Fruit fly (Drosophila melanogaster) whole organism, wandering third instar larva: ENCODE data around the gene by.
A peak's percentile ranks its signal among the peaks of the same experiment; 100 is the strongest.

Experiments used
- CG9705 ChIP-seq: fragments of 200-800 bp; sonication (Bioruptor generic); optimal IDR thresholded peaks from 2 replicates; lab custom pipeline; 2018; ENCODE audit warnings: missing biosample characterization, mild to moderate bottlenecking, missing genetic modification characterization
- Dfd ChIP-seq: fragments of >200 bp; optimal IDR thresholded peaks from 2 replicates; lab custom pipeline; 2017; ENCODE audit warnings: missing biosample characterization, missing genetic modification characterization
- Dif ChIP-seq: fragments of 200-275, 200-300 bp; sonication (Bioruptor generic); optimal IDR thresholded peaks from 2 replicates; lab custom pipeline; 2018; ENCODE audit warnings: missing biosample characterization, missing genetic modification characterization; ENCODE audit not compliant: partially characterized antibody
- GATAd ChIP-seq: sonication (Bioruptor generic); optimal IDR thresholded peaks from 2 replicates; lab custom pipeline; 2016; ENCODE audit warnings: missing biosample characterization, missing genetic modification characterization
- HLH106 ChIP-seq: fragments of 200-800 bp; optimal IDR thresholded peaks from 3 replicates; lab custom pipeline; 2019; ENCODE audit warnings: missing biosample characterization, mild to moderate bottlenecking, missing genetic modification characterization, moderate library complexity
- Hr78 ChIP-seq: fragments of >200 bp; optimal IDR thresholded peaks from 2 replicates; lab custom pipeline; 2017; ENCODE audit warnings: missing biosample characterization, missing genetic modification characterization
- Hr83 ChIP-seq: fragments of 200-300 bp; sonication (Bioruptor generic); optimal IDR thresholded peaks from 2 replicates; lab custom pipeline; 2016; ENCODE audit warnings: missing biosample characterization, mild to moderate bottlenecking, missing genetic modification characterization, moderate library complexity; ENCODE audit not compliant: poor library complexity, severe bottlenecking
- Jra ChIP-seq: sonication (Bioruptor generic); optimal IDR thresholded peaks from 2 replicates; lab custom pipeline; 2016; ENCODE audit warnings: missing biosample characterization, missing genetic modification characterization
- Mio ChIP-seq: sonication (Bioruptor generic); optimal IDR thresholded peaks from 2 replicates; lab custom pipeline; 2016; ENCODE audit warnings: missing biosample characterization, missing genetic modification characterization
- Myc ChIP-seq: fragments of >200 bp; optimal IDR thresholded peaks from 2 replicates; lab custom pipeline; 2017
- N ChIP-seq: fragments of >200 bp; optimal IDR thresholded peaks from 2 replicates; lab custom pipeline; 2018; ENCODE audit warnings: missing biosample characterization, missing external identifiers, missing genetic modification characterization
- OdsH ChIP-seq: fragments of 200-800 bp; sonication (Bioruptor generic); optimal IDR thresholded peaks from 2 replicates; lab custom pipeline; 2016; ENCODE audit warnings: missing biosample characterization, mild to moderate bottlenecking, missing genetic modification characterization
- Rel ChIP-seq, 2 experiments: fragments of 200-800 bp; sonication (Bioruptor generic) in 1 of 2; optimal IDR thresholded peaks; 2 replicates in 1 of 2; 3 replicates in 1 of 2; lab custom pipeline; 2016 to 2019; ENCODE audit warnings: mild to moderate bottlenecking in 2 of 2, missing biosample characterization in 2 of 2, missing genetic modification characterization in 2 of 2, moderate library complexity in 1 of 2
- Sp1 ChIP-seq: fragments of 200-800 bp; sonication (Bioruptor generic); optimal IDR thresholded peaks from 3 replicates; lab custom pipeline; 2019; ENCODE audit warnings: missing biosample characterization, mild to moderate bottlenecking, missing genetic modification characterization, moderate library complexity
- Vsx2 ChIP-seq: fragments of 200-300, 225-300 bp; sonication (Bioruptor generic); optimal IDR thresholded peaks from 2 replicates; lab custom pipeline; 2018; ENCODE audit warnings: missing biosample characterization, missing genetic modification characterization; ENCODE audit not compliant: partially characterized antibody
- brk ChIP-seq: fragments of 200-800 bp; sonication (Bioruptor generic); optimal IDR thresholded peaks from 2 replicates; lab custom pipeline; 2016; ENCODE audit warnings: missing biosample characterization, mild to moderate bottlenecking, missing genetic modification characterization
- dl ChIP-seq, 2 experiments: fragments of 175-275, 200-275 bp in 1 of 2; fragments of 200-275 bp in 1 of 2; sonication (Bioruptor generic); optimal IDR thresholded peaks; lab custom pipeline; 2018; ENCODE audit warnings: mild to moderate bottlenecking in 2 of 2, missing biosample characterization in 2 of 2, missing genetic modification characterization in 2 of 2, moderate library complexity in 2 of 2; ENCODE audit not compliant: partially characterized antibody in 2 of 2, insufficient read depth in 1 of 2
- dmrt93B ChIP-seq: fragments of 200-800 bp; sonication (Bioruptor generic); optimal IDR thresholded peaks from 2 replicates; lab custom pipeline; 2018; ENCODE audit warnings: missing biosample characterization, mild to moderate bottlenecking, missing genetic modification characterization
- dsf ChIP-seq: sonication (Bioruptor generic); optimal IDR thresholded peaks from 2 replicates; lab custom pipeline; 2016; ENCODE audit warnings: missing biosample characterization, missing genetic modification characterization, borderline replicate concordance
- ey ChIP-seq: fragments of 200-800 bp; sonication (Bioruptor generic); optimal IDR thresholded peaks from 2 replicates; lab custom pipeline; 2016; ENCODE audit warnings: missing biosample characterization, missing genetic modification characterization
- foxo ChIP-seq, 2 experiments: fragments of 200-800 bp; sonication (Bioruptor generic); optimal IDR thresholded peaks; 2 replicates in 1 of 2; 3 replicates in 1 of 2; lab custom pipeline; 2016 to 2017; ENCODE audit warnings: missing biosample characterization in 2 of 2, missing genetic modification characterization in 2 of 2
- fru ChIP-seq: fragments of 200-800 bp; sonication (Bioruptor generic); optimal IDR thresholded peaks from 3 replicates; lab custom pipeline; 2016; ENCODE audit warnings: missing biosample characterization, mild to moderate bottlenecking, missing genetic modification characterization
- h ChIP-seq: fragments of 200-800 bp; sonication (Bioruptor generic); optimal IDR thresholded peaks from 3 replicates; lab custom pipeline; 2016; ENCODE audit warnings: missing biosample characterization, mild to moderate bottlenecking, missing genetic modification characterization
- lola ChIP-seq: fragments of >200 bp; optimal IDR thresholded peaks from 2 replicates; lab custom pipeline; 2017; ENCODE audit warnings: missing biosample characterization, missing genetic modification characterization
- pan ChIP-seq: fragments of >200 bp; optimal IDR thresholded peaks from 2 replicates; lab custom pipeline; 2017
- psq ChIP-seq: fragments of 200-800 bp; sonication (Bioruptor generic); optimal IDR thresholded peaks from 3 replicates; lab custom pipeline; 2017; ENCODE audit warnings: missing biosample characterization, mild to moderate bottlenecking, missing genetic modification characterization, moderate library complexity
- rgr ChIP-seq: fragments of 200-800 bp; sonication (Bioruptor generic); optimal IDR thresholded peaks from 3 replicates; lab custom pipeline; 2016; ENCODE audit warnings: missing biosample characterization, mild to moderate bottlenecking, missing genetic modification characterization
- sage ChIP-seq: fragments of 200-800 bp; sonication (Bioruptor generic); optimal IDR thresholded peaks from 2 replicates; lab custom pipeline; 2016; ENCODE audit warnings: missing biosample characterization, mild to moderate bottlenecking, missing genetic modification characterization
- sv ChIP-seq: fragments of 200-800 bp; sonication (Bioruptor generic); optimal IDR thresholded peaks from 3 replicates; lab custom pipeline; 2016; ENCODE audit warnings: missing biosample characterization, missing genetic modification characterization
- tai ChIP-seq: sonication (Bioruptor generic); optimal IDR thresholded peaks from 2 replicates; lab custom pipeline; 2016; ENCODE audit warnings: missing biosample characterization, missing genetic modification characterization
- woc ChIP-seq: sonication (Bioruptor generic); optimal IDR thresholded peaks from 2 replicates; lab custom pipeline; 2016; ENCODE audit warnings: missing biosample characterization, mild to moderate bottlenecking, missing genetic modification characterization

by gene

dm6 chr3R:9572929-9573811, 40.4 kb upstream of the by start:
- no peak for TF ChIP-seq dsf
- no peak for TF ChIP-seq Hr83 (GFP tag; lab: Kevin White, UChicago)
- TF ChIP-seq Dif (GFP tag; lab: Kevin White, UChicago): peak; percentile 63
- TF ChIP-seq, all 38 proteins: peak for 1

dm6 chr3R:9571523-9571922, 38.7 kb upstream of the by start, which contains the start of gene CG9396:
CG9396 (minus strand) TSS chr3R:9571623.
- TF ChIP-seq pan (lab: Kevin White, UChicago): no peak
- no peak for TF ChIP-seq GATAd (GFP tag; lab: Kevin White, UChicago)
- no peak for TF ChIP-seq brk (GFP tag; lab: Kevin White, UChicago)
- no peak for TF ChIP-seq OdsH (GFP tag; lab: Kevin White, UChicago)
- no peak for TF ChIP-seq Mio (GFP tag; lab: Kevin White, UChicago)
- no peak for TF ChIP-seq Dif (GFP tag; lab: Kevin White, UChicago)
- TF ChIP-seq Dfd (GFP tag; lab: Kevin White, UChicago): no peak
- TF ChIP-seq Jra (GFP tag; lab: Kevin White, UChicago): no peak
- TF ChIP-seq sage: no peak
- no peak for TF ChIP-seq woc (GFP tag; lab: Kevin White, UChicago)
- no peak for TF ChIP-seq fru
- TF ChIP-seq CG9705 (GFP tag; lab: Kevin White, UChicago): no peak
- TF ChIP-seq Rel (GFP tag; optimal IDR thresholded peaks at IDR 0.05; lab: Kevin White, UChicago): no peak
- TF ChIP-seq Rel (tag; optimal IDR thresholded peaks at IDR 0.05; lab: Kevin White, UChicago): no peak
- no peak for TF ChIP-seq lola (GFP tag; lab: Kevin White, UChicago)
- TF ChIP-seq, all 38 proteins: peak for 0

dm6 chr3R:9570657-9571056, 37.8 kb upstream of the by start:
- TF ChIP-seq Rel (GFP tag; optimal IDR thresholded peaks at IDR 0.05; lab: Kevin White, UChicago) (no peak), Rel (tag; optimal IDR thresholded peaks at IDR 0.05; lab: Kevin White, UChicago) (peak; percentile 93), Hr78 (no peak), Myc (lab: Kevin White, UChicago) (no peak)
- TF ChIP-seq, all 38 proteins: peak for 1

dm6 chr3R:9570114-9570513, 37.3 kb upstream of the by start, which contains the start of gene CG16790:
CG16790 (minus strand) TSS chr3R:9570214.
- TF ChIP-seq Myc (lab: Kevin White, UChicago) (peak; percentile 47), lola (GFP tag; lab: Kevin White, UChicago) (no peak)

- TF ChIP-seq tai (GFP tag; lab: Kevin White, UChicago) (no peak), Mio (GFP tag; lab: Kevin White, UChicago) (no peak), dsf (no peak), Myc (lab: Kevin White, UChicago) (no peak), dl (GFP tag; optimal IDR thresholded peaks at IDR 0.05; lab: Kevin White, UChicago; ENCODE audit: insufficient read depth in 1 of 2, partially characterized antibody in 2 of 2) (no peak), lola (GFP tag; lab: Kevin White, UChicago) (no peak), sage (no peak), woc (GFP tag; lab: Kevin White, UChicago) (no peak), Hr83 (GFP tag; lab: Kevin White, UChicago) (no peak)
- TF ChIP-seq, all 38 proteins: peak for 0
Measured at dm6 chr3R:9565895-9566294, 33.1 kb upstream of the by start, which contains the start of gene CG16789. CG16789 (plus strand) TSS chr3R:9566195.

dm6 chr3R:9563240-9563992, 30.6 kb upstream of the by start, which contains the start of the genes CG9393 and Vps45:
CG9393 (minus strand) TSS chr3R:9563673.
Vps45 (plus strand) TSS chr3R:9563924.
- TF ChIP-seq Sp1 (peak; percentile 45), HLH106 (peak; percentile 65), psq (GFP tag; lab: Kevin White, UChicago) (peak; percentile 57), sv (peak; percentile 73), dmrt93B (GFP tag; lab: Kevin White, UChicago) (no peak), fru (no peak), N (GFP tag; lab: Kevin White, UChicago) (no peak), CG9705 (GFP tag; lab: Kevin White, UChicago) (peak; percentile 46), GATAd (GFP tag; lab: Kevin White, UChicago) (peak; percentile 49), foxo (GFP tag; optimal IDR thresholded peaks at IDR 0.05; lab: Kevin White, UChicago) (peak in 1 of 2 experiments; percentile 78), woc (GFP tag; lab: Kevin White, UChicago) (peak; percentile 90), Jra (GFP tag; lab: Kevin White, UChicago) (no peak), ey (GFP tag; lab: Kevin White, UChicago) (peak; percentile 65), Hr83 (GFP tag; lab: Kevin White, UChicago) (peak; percentile 7), Rel (GFP tag; optimal IDR thresholded peaks at IDR 0.05; lab: Kevin White, UChicago) (no peak), Rel (tag; optimal IDR thresholded peaks at IDR 0.05; lab: Kevin White, UChicago) (peak; percentile 74), Myc (lab: Kevin White, UChicago) (peak; percentile 95), rgr (GFP tag; lab: Kevin White, UChicago) (peak; percentile 51), Vsx2 (GFP tag; lab: Kevin White, UChicago) (no peak), h (peak; percentile 75), OdsH (GFP tag; lab: Kevin White, UChicago) (peak; percentile 66)
